Worm (Caenorhabditis elegans): ENCODE measurements around the gene Y47D7A.12.

ce11 chrV:4435411-4435981 is 6.0 kb upstream of the Y47D7A.12 start, which contains the start of gene Y47D7A.13:
- TF ChIP-seq F23B12.7 (tag; optimal IDR thresholded peaks at IDR 0.05; ENCODE audit: insufficient read depth): no peak
- TF ChIP-seq F39B2.1 (GFP tag; IDR thresholded peaks at IDR 0.05): no peak
- TF ChIP-seq dpl-1 (GFP tag; optimal IDR thresholded peaks at IDR 0.05): no peak
